Fruit fly (Drosophila melanogaster) ovary, adult (tissue): ENCODE data around the gene CG33285.

ENCODE experiments used
- CG17801 ChIP-seq: fragments of 200-800 bp; optimal IDR thresholded peaks from 2 replicates; lab custom pipeline; 2019; ENCODE audit warnings: missing biosample characterization, mild to moderate bottlenecking, missing genetic modification characterization, moderate library complexity; ENCODE audit not compliant: partially characterized antibody

CG33285 gene

DNA sequence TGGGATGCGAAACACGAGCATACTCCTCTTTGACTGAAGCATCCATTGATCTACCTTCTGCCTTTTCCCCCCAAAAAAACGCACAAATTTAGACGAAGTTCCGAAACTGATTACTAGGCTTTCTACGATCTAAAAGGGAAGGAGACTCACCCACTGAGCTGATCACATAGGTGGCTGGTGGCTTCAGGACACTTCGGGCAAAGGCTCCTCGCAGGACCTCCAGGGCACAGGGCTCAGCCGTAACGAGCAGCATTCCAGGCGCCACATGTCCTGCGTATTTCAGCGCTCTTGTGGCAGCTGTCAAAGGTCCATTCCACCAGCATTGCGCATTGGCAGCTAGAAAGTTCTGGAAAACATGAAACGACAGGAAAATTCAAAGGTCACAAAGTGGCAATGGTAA lies at the start of gene CG33285:
CG33285 (minus strand) TSS at position 101 of the 400 bp plus-strand sequence.
- TF ChIP-seq CG17801 (GFP tag; lab: Kevin White, UChicago), result no peak

DNA sequence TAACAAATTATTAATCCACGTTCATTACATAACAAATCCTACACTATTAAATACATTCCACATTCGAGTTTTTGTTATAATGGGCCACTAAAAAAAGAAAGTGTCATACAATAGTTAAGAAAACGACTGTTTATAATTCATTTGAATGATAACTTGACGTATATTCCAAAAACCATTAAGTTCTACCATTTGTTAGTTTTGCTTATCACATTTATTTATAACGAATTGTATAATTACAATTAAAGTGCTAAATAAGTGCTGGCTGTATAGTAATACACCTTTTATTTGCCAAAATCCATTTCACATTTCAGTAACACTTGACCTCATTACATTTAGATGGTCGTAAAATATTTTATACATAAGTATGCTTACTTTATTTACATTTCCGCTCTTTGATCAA lies 47.5 kb upstream of the CG33285 start, which contains the start of gene CG10565:
CG10565 (minus strand) TSS at position 101 of the 400 bp plus-strand sequence.
- TF ChIP-seq CG17801 (GFP tag; lab: Kevin White, UChicago), result no peak

DNA sequence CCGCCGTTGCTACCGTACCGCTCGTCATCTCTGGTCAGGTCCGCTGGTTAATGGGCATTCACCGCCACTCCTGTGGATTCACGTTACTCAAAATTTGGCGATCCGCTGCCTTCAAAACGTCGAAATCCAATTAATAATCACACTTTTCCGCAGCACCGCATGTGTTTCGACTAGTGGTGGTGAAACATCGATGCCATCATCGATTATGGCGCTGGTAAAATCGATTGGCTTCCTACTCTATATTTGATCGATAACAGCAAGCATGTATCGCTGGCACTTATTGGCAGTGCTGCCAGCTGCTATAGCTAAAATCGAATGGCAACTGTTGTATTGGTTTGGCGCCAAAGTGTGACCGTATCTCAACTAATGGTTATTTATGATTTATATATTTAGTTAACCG lies 47.1 kb upstream of the CG33285 start:
- peak; percentile 42 for TF ChIP-seq CG17801 (GFP tag; lab: Kevin White, UChicago)

DNA sequence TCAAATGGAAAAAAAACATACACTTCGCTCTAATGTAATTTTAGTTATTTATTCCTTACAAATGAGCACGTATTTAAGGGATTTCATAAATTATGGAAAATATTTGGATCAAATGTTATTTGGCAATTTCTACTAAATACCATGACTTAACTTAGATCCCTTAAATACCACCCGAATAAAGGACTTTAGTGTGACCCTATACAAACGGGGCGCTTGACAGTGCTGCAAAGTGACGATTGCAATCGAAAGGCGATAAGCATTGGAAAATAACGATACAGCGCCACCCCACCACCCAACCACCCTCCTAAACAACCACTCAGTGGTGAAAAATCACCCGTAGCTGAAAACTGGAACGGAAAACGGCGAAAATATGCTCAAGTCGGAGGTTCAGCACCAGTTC lies 42.6 kb upstream of the CG33285 start, which contains the start of gene ICA69:
ICA69 (plus strand) TSS at position 20 of the 400 bp plus-strand sequence.
- no peak for TF ChIP-seq CG17801 (GFP tag; lab: Kevin White, UChicago)

DNA sequence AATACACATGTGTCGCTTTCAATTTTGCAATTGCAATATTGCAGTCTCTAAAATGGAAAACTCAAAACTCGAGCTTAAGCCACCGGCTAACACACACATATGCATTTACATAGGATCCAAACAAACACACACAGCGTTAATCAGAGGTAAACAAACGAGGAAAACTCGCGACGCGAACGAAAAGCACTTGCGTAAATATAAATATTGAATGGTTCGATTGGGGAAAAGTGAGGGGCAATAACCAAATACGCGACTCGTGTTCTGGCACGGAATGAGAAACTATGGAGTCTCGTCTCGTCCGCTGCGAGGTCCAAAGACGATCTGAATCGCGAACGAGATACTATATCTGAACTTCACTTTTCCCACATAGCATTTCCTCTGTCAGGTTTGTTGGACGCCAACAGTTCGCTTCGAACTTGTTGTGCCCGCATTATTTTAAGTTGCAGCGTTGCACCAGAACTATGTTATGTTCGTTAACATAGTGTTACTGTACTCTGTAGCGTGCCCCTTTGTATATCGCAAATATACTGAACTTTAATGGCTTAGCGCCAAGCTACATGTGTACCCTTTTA lies 42.1 kb upstream of the CG33285 start, which contains the start of gene ko:
ko (minus strand) TSS at position 321 of the 572 bp plus-strand sequence.
- no peak for TF ChIP-seq CG17801 (GFP tag; lab: Kevin White, UChicago)

DNA sequence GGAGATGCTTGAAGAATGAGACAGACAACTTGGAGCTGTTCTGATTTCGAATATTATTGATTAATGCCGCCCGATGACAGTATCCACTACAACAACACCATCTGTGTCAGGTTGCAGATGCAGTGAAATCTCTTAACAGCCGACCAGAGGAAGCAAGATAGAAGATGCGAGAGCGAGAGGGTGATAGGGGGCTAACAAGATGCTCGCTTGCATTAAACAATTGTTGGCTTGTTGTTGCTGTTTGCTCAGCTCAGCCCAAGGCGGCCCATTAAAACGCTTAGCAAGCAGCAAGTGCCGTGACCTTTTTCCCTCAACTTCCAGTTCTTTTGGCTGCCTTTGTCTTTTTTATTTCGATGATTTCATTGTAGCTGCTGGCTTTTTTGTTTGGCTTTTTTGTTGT lies 40.9 kb upstream of the CG33285 start:
- TF ChIP-seq CG17801 (GFP tag; lab: Kevin White, UChicago), result no peak

DNA sequence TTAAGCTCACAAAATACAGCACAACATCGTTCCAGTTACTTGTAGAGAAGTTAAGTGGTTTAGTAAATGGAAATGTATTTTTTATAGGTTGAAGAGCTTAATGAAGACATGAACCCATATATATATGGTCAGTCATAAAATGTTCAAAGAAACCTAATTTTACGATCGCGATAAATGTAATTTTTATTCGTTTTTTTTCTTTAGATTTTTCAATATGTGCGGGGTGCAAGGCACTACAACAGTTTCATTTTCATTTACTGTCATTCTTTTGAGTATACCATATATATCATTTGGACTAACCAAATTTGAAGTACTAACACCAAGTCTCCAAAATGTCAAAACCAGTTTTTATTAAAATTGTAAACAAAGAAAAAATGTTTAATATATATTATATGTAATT lies 34.7 kb upstream of the CG33285 start, which contains the start of gene CG33284:
CG33284 (plus strand) TSS at position 301 of the 400 bp plus-strand sequence.
- no peak for TF ChIP-seq CG17801 (GFP tag; lab: Kevin White, UChicago)

DNA sequence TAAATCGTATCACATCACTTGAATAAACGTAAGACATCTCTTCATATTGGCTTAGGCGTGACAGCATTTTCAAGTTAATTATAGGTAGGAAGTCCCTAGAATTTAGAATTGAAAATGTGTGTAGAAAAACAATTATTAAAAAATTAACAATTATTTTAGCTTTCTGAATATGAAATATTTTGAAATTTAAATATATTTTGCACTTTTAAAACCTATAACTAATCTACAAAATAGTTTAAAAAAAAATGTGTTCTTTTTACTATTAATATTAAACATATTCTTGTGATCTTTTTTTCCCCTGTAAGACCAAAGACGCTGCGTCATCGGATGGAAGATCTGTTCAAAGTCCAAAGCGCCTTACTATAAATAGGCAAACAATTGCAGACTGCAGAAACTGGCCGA lies 33.7 kb upstream of the CG33285 start:
- no peak for TF ChIP-seq CG17801 (GFP tag; lab: Kevin White, UChicago)

DNA sequence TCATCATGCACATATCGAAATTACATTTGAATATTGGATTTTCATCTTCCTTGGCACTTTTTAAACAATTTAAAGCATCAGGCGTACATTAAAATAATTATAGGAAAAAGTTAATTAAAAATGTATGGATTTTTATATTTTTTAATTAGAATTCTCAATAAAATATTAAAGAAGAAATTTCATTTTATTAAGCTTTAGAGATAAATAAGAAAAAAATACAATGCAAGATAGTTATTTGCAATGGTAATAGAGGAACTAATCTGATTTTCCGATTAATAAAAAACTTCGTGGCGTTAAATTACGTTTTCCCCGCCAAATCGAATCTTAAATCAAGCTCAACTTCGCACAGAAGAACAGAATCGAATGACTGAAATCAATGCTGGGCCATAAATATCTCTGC lies 32.6 kb upstream of the CG33285 start, which contains the start of gene CG43938:
CG43938 (plus strand) TSS at position 301 of the 400 bp plus-strand sequence.
- TF ChIP-seq CG17801 (GFP tag; lab: Kevin White, UChicago), result no peak

DNA sequence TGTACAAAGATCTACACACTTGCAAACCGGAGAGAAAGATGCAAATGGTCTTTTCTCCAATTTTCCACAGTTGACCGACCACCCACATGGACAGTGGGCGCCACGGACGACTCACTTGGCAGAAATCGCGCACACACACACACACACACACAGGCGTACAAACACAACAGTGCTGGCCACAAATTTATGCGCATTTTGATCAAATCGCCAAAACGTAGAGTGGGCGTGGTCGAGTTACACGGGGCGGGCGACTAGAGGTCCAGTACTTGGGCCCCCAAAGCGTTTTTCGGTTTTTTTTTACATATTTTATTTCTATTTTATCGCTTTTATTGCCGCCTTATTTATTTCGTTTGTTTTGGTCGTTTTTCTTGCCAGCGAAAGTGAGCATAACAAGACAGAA lies 29.8 kb upstream of the CG33285 start:
- TF ChIP-seq CG17801 (GFP tag; lab: Kevin White, UChicago), result no peak

DNA sequence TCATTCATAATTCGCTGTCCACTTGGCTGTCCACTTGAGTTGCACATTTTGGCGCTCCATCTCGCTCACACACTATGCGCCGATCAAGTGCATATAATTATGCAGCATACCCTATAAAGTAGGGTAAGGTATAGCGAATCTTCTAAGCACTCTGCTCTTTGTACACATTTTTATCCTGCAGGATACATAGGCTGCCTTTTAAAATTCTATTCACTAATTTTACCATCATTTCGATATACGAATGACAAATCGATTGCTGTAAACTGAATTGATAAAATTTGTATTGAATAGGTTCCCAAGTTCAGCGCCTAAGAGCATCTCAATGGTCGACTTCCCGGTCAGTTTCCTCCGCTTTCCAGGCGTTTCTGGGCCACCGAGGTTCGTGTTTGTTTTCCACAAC lies 24.3 kb upstream of the CG33285 start:
- no peak for TF ChIP-seq CG17801 (GFP tag; lab: Kevin White, UChicago)

DNA sequence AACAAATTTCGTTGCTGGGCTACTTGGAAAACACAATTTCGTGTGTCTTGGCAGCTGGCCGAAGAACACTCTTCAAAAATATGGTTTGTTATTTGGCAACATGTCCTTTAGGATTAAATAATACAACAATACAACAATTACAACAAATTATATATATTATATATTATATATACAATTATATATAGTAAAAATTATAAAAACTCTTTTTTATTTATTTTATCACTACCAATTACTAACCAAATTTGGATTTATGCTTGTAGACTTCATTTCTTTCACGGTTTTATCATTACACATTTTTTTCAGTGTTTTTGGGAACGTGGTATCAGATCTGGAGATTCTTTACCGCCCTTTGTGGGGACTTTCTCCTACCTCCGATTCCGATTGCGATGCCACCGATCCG lies 19.7 kb upstream of the CG33285 start:
- TF ChIP-seq CG17801 (GFP tag; lab: Kevin White, UChicago), result no peak

DNA sequence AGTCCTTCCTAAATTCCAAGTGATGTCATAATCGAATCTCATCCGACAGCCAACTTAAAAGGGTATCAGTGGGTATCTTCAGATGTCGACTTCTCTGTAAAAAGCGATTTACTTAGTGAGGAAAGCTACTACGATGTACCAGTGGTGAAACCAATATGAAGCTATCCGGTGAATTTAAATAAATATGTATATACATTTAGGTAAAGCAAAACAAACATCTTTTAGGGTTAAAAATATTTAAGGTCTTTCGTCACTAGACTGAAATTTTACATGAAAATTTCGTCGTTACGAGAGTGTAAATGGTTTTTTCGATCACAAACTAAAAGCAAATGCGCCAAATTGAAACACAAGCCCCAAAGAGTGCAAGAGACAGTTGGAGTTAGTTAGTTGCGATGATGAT lies 18.1 kb upstream of the CG33285 start:
- no peak for TF ChIP-seq CG17801 (GFP tag; lab: Kevin White, UChicago)

DNA sequence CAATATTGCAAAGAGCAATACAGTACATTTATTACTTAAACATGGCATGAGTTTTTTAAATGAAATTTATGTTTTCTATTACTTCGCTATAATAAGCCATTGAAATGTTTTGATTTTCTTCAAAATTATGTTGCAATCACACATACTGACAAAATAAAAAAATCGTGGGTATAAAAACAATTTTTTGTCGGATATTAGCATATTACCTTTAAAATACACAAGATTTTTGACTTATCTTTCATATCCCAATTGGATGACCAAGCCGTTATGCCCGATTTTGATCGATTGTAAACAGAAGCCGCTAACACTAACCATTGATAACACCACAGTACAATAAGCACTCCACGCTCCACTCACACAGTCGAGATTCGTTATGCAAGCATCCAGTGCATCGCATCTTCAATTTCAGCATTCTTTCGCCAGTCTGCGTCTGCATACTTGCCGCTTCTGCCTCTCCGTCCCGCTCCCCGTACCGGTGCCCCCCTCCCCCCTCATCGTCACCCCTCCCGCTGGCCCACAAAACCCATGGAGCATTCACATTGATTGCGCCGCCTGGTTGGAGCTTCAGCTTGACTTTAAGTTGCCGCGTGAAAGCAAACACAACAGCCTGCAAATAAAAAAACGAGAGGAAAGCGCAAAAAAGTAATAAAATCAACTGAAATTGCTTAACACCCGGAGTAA lies 15.7 kb upstream of the CG33285 start:
- no peak for TF ChIP-seq CG17801 (GFP tag; lab: Kevin White, UChicago)

DNA sequence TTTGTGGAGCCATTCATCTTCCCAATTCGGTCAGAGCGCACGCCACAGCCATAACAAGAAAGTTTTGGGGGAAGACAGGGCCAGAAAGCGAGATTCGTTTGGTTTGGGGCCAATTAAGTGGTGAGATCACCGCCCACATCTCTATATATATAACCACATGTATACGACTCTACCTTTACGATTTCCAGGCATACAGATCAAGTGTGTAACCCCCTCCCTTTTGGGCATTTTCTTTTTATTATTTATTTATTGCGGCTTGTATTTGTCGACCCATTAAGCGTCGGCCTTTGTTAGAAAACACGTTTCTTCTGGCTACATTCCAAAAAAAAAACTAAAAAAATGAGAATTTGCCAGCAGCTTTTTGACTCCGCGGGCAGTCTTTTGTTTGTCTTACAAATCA lies 12.5 kb upstream of the CG33285 start:
- TF ChIP-seq CG17801 (GFP tag; lab: Kevin White, UChicago), result no peak

DNA sequence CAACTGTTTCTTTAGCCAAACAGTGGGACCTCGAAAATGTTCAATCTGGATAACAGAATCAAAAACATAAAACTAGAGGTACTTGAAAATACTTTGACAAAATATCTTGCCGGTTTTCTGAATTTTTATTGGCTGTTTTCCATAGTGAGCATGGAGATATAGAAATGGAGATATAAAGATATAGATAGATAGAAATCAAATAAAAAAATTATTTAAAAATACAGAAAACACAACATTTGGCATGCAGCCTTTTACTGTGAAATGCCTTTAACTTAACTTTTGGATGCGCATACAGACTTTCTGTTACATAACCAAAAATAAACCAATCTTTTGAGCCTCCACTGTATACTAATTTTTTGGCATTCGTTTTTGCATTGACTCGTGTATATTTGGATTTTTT lies 11.6 kb upstream of the CG33285 start:
- no peak for TF ChIP-seq CG17801 (GFP tag; lab: Kevin White, UChicago)
